Worm (Caenorhabditis elegans) whole organism, L3 larva: ENCODE data around the gene glb-2.

Experiments
- R02D3.7 ChIP-seq: fragments of 150-350 bp; optimal IDR thresholded peaks from 2 replicates; lab custom pipeline; 2014; ENCODE audit warnings: missing biosample characterization, missing genetic modification characterization
- aly-2 ChIP-seq: fragments of 150-350 bp; optimal IDR thresholded peaks from 2 replicates; lab custom pipeline; 2014; ENCODE audit warnings: missing biosample characterization, missing genetic modification characterization
- ama-1 ChIP-seq: fragments of 150-350 bp; optimal IDR thresholded peaks from 2 replicates; lab custom pipeline; 2018
- ceh-16 ChIP-seq: sonication (generic microtip); optimal IDR thresholded peaks from 2 replicates; lab custom pipeline; 2017; ENCODE audit warnings: missing biosample characterization, missing genetic modification characterization
- ceh-28 ChIP-seq: fragments of 150-350 bp; optimal IDR thresholded peaks from 2 replicates; lab custom pipeline; 2014; ENCODE audit warnings: missing biosample characterization, missing genetic modification reagents, missing genetic modification characterization
- ceh-82 ChIP-seq: fragments of 150-350 bp; optimal IDR thresholded peaks from 2 replicates; lab custom pipeline; 2014; ENCODE audit warnings: missing biosample characterization, missing genetic modification characterization
- ceh-9 ChIP-seq: sonication (generic microtip); optimal IDR thresholded peaks from 2 replicates; lab custom pipeline; 2018; ENCODE audit warnings: missing biosample characterization, missing genetic modification characterization
- egl-27 ChIP-seq: sonication (generic microtip); optimal IDR thresholded peaks from 4 replicates; lab custom pipeline; 2017; ENCODE audit warnings: missing biosample characterization, missing genetic modification reagents, missing genetic modification characterization
- egl-5 ChIP-seq: fragments of 150-350 bp; optimal IDR thresholded peaks from 2 replicates; lab custom pipeline; 2017; ENCODE audit warnings: missing biosample characterization, missing genetic modification reagents, missing genetic modification characterization, inconsistent platforms
- elt-1 ChIP-seq: fragments of 150-350 bp; optimal IDR thresholded peaks from 2 replicates; lab custom pipeline; 2014; ENCODE audit warnings: missing biosample characterization, missing genetic modification characterization
- elt-2 ChIP-seq: sonication (generic microtip); optimal IDR thresholded peaks from 2 replicates; lab custom pipeline; 2016; ENCODE audit warnings: missing genetic modification reagents, mild to moderate bottlenecking, missing genetic modification characterization, missing compliant biosample characterization
- eor-1 ChIP-seq, 2 experiments: fragments of 150-350 bp; optimal IDR thresholded peaks; 2 replicates each; lab custom pipeline; 2014 to 2018; ENCODE audit warnings: missing biosample characterization in 2 of 2, missing genetic modification characterization in 2 of 2
- fkh-2 ChIP-seq: fragments of 150-350 bp; optimal IDR thresholded peaks from 2 replicates; lab custom pipeline; 2014; ENCODE audit warnings: missing biosample characterization, missing genetic modification reagents, missing genetic modification characterization
- fos-1 ChIP-seq: fragments of 150-350 bp; optimal IDR thresholded peaks from 2 replicates; lab custom pipeline; 2014; ENCODE audit warnings: missing biosample characterization, missing genetic modification characterization
- hmg-11 ChIP-seq: sonication (generic microtip); optimal IDR thresholded peaks from 2 replicates; lab custom pipeline; 2016; ENCODE audit warnings: missing genetic modification characterization, missing compliant biosample characterization
- lin-15B ChIP-seq: fragments of 150-350 bp; optimal IDR thresholded peaks from 2 replicates; lab custom pipeline; 2014; ENCODE audit warnings: missing biosample characterization, missing genetic modification characterization
- mdl-1 ChIP-seq: fragments of 150-350 bp; optimal IDR thresholded peaks from 2 replicates; lab custom pipeline; 2014; ENCODE audit warnings: missing biosample characterization, missing genetic modification characterization
- nfya-1 ChIP-seq: sonication (generic microtip); optimal IDR thresholded peaks from 2 replicates; lab custom pipeline; 2017; ENCODE audit warnings: missing genetic modification characterization, mild to moderate bottlenecking, missing compliant biosample characterization, antibody characterized with exemption, moderate library complexity; ENCODE audit not compliant: insufficient read depth
- nhr-11 ChIP-seq: fragments of 150-350 bp; optimal IDR thresholded peaks from 2 replicates; lab custom pipeline; 2014; ENCODE audit warnings: missing biosample characterization, missing genetic modification characterization
- nhr-12 ChIP-seq: fragments of 150-350 bp; optimal IDR thresholded peaks from 2 replicates; lab custom pipeline; 2014; ENCODE audit warnings: missing biosample characterization, missing genetic modification characterization
- nhr-23 ChIP-seq: fragments of 150-350 bp; optimal IDR thresholded peaks from 2 replicates; lab custom pipeline; 2014; ENCODE audit warnings: missing biosample characterization, missing genetic modification reagents, missing genetic modification characterization
- nhr-237 ChIP-seq: fragments of 150-350 bp; optimal IDR thresholded peaks from 2 replicates; lab custom pipeline; 2014; ENCODE audit warnings: missing biosample characterization, missing genetic modification characterization
- nhr-25 ChIP-seq: sonication (generic microtip); optimal IDR thresholded peaks from 2 replicates; lab custom pipeline; 2017; ENCODE audit warnings: missing biosample characterization, missing genetic modification characterization
- nhr-28 ChIP-seq: fragments of 150-350 bp; optimal IDR thresholded peaks from 2 replicates; lab custom pipeline; 2014; ENCODE audit warnings: missing biosample characterization, missing genetic modification characterization
- nhr-43 ChIP-seq: sonication (generic microtip); optimal IDR thresholded peaks from 2 replicates; lab custom pipeline; 2016; ENCODE audit warnings: mild to moderate bottlenecking, missing genetic modification characterization, missing compliant biosample characterization; ENCODE audit not compliant: poor library complexity, severe bottlenecking
- nhr-67 ChIP-seq: fragments of 150-350 bp; optimal IDR thresholded peaks from 2 replicates; lab custom pipeline; 2014; ENCODE audit warnings: missing biosample characterization, missing genetic modification characterization
- nhr-76 ChIP-seq: fragments of 150-350 bp; sonication (generic microtip); optimal IDR thresholded peaks from 5 replicates; lab custom pipeline; 2014; ENCODE audit warnings: missing biosample characterization, missing genetic modification characterization
- nhr-77 ChIP-seq: fragments of 150-350 bp; optimal IDR thresholded peaks from 2 replicates; lab custom pipeline; 2014; ENCODE audit warnings: missing biosample characterization, missing genetic modification characterization
- pha-4 ChIP-seq: fragments of 150-350 bp; optimal IDR thresholded peaks from 2 replicates; lab custom pipeline; 2014; ENCODE audit warnings: missing biosample characterization, missing genetic modification reagents, missing genetic modification characterization
- sea-2 ChIP-seq: fragments of 150-350 bp; sonication (generic microtip); optimal IDR thresholded peaks from 4 replicates; lab custom pipeline; 2014; ENCODE audit warnings: missing biosample characterization, missing genetic modification reagents, missing genetic modification characterization
- skn-1 ChIP-seq: fragments of 150-350 bp; optimal IDR thresholded peaks from 2 replicates; lab custom pipeline; 2014; ENCODE audit warnings: missing biosample characterization, missing genetic modification characterization
- snpc-4 ChIP-seq: fragments of 150-350 bp; optimal IDR thresholded peaks from 2 replicates; lab custom pipeline; 2014; ENCODE audit warnings: missing biosample characterization, missing genetic modification characterization
- tbx-2 ChIP-seq: sonication (generic microtip); optimal IDR thresholded peaks from 2 replicates; lab custom pipeline; 2016; ENCODE audit warnings: mild to moderate bottlenecking, missing genetic modification characterization, missing compliant biosample characterization
- unc-39 ChIP-seq: sonication (generic microtip); optimal IDR thresholded peaks from 4 replicates; lab custom pipeline; 2017; ENCODE audit warnings: missing biosample characterization, missing genetic modification characterization
- unc-62 ChIP-seq: fragments of 150-350 bp; sonication (generic microtip); optimal IDR thresholded peaks from 4 replicates; lab custom pipeline; 2014; ENCODE audit warnings: missing biosample characterization, missing genetic modification reagents, missing genetic modification characterization
- ztf-11 ChIP-seq: fragments of 150-350 bp; optimal IDR thresholded peaks from 2 replicates; lab custom pipeline; 2014; ENCODE audit warnings: missing biosample characterization, missing genetic modification characterization
- ztf-4 ChIP-seq: fragments of 150-350 bp; optimal IDR thresholded peaks from 2 replicates; lab custom pipeline; 2014; ENCODE audit warnings: missing biosample characterization, missing genetic modification characterization

Gene glb-2

DNA sequence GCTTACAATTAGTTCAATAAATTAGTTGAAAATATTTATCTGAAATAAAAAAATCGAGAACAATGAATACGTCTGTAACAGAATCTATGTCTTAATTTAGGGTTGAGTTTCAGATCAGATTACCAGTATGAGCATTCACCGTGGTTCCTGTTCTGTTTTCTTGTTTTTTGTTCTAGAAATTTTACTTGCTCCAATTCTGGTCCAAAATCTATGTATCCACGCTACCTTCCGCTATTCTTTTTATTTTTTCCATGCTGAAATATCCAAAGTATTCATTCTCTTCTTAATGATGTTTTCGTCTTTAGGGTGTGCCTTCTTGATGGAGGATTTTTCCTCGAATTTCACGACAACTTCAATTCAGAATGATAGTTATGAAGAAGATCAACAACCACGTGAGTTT, 42.3 kb upstream of the glb-2 start, which contains the start of gene npr-27:
TSS of gene npr-27 (plus strand) at position 301 of the 400 bp plus-strand sequence.
- no peak for TF ChIP-seq eor-1 (tag; optimal IDR thresholded peaks at IDR 0.05; lab: Kevin White, UChicago)
- TF ChIP-seq aly-2 (tag; lab: Kevin White, UChicago), result no peak
- TF ChIP-seq mdl-1, result no peak
- no peak for TF ChIP-seq nhr-237 (tag; lab: Kevin White, UChicago)
- no peak for TF ChIP-seq nhr-76
- TF ChIP-seq skn-1 (tag; lab: Kevin White, UChicago), result no peak
- no peak for TF ChIP-seq unc-62 (GFP tag; lab: Kevin White, UChicago)
- no peak for TF ChIP-seq R02D3.7
- TF ChIP-seq elt-1, result no peak
- no peak for TF ChIP-seq unc-39 (tag; lab: Kevin White, UChicago)
- no peak for TF ChIP-seq ama-1
- no peak for TF ChIP-seq nhr-28 (tag; lab: Kevin White, UChicago)
- TF ChIP-seq ceh-82 (tag; lab: Kevin White, UChicago), result no peak
- TF ChIP-seq ztf-4 (tag; lab: Kevin White, UChicago), result no peak
- no peak for TF ChIP-seq nfya-1 (tag; lab: Kevin White, UChicago)
- no peak for TF ChIP-seq nhr-11 (tag; lab: Kevin White, UChicago)
- TF ChIP-seq, all 47 proteins: peak for 0

DNA sequence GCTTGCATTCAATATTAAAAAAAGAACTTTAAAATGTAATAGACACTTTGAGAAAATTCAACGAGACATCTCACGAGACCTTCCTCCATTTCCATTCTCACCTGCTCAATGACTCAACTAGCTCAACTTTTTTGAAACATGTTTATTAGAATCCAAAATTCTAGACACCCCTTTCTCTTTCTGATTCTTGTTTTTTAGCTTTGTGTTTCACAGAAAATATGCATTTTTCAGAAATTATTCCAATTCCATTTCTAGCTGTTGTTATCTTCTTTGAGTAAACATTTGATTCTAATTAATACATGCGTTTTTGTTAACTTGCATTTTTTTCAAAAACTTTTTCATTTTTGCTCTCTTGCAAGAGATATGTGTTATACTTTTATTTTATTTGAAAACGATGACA, 38.4 kb upstream of the glb-2 start:
- TF ChIP-seq ceh-16 (tag; lab: Kevin White, UChicago) (no peak), nhr-76 (no peak), elt-1 (no peak), nhr-67 (no peak)

DNA sequence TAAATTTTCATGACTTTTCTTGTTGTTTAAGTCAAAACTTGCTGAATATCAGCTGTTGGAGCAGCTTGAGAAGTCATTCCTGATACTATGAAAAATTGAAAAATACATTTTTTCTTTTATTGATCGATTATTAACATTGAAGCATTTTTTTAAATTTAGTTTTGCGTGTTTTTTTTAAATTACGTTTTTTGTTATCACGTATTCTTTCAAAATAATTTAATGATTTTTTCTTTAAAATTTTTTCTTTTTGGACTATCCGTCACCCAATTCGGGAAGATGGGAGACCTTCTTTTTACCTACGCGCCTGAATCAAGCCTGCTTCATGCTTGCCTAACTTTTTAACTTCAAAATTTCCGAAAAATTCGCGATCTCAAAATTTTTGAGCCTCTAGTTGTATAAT, 31.1 kb upstream of the glb-2 start, which contains the start of gene F42C5.5:
TSS of gene F42C5.5 (minus strand) at position 101 of the 400 bp plus-strand sequence.
- TF ChIP-seq tbx-2 (tag; lab: Kevin White, UChicago), result no peak

DNA sequence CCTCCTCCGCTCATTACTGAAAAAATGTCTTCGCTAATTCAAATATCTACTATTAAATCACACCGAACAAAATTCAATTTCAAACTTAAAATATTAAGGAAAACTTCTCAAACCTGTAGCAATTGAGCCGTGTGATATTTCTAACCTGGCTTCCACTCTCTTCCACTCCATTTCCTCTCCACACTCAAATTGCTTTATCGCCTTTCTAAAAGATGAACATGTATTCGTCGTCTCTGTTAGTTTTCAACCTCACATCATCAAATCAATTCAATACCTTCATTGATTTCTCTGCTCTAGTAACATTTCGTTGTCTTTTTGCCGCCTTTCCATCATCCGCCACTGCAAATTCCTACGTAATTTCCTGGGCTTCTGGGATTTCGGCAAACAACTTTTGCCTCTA, 28.9 kb upstream of the glb-2 start, which contains the start of gene F42C5.4:
TSS of gene F42C5.4 (minus strand) at position 171 of the 400 bp plus-strand sequence.
- no peak for TF ChIP-seq nhr-28 (tag; lab: Kevin White, UChicago)
- no peak for TF ChIP-seq nhr-12 (tag; lab: Kevin White, UChicago)
- no peak for TF ChIP-seq ceh-28 (tag; lab: Kevin White, UChicago)
- no peak for TF ChIP-seq snpc-4 (tag; lab: Kevin White, UChicago)
- no peak for TF ChIP-seq ceh-82 (tag; lab: Kevin White, UChicago)
- no peak for TF ChIP-seq ceh-16 (tag; lab: Kevin White, UChicago)
- no peak for TF ChIP-seq pha-4 (tag; lab: Kevin White, UChicago)
- no peak for TF ChIP-seq nhr-11 (tag; lab: Kevin White, UChicago)
- no peak for TF ChIP-seq nhr-25 (tag; lab: Kevin White, UChicago)

DNA sequence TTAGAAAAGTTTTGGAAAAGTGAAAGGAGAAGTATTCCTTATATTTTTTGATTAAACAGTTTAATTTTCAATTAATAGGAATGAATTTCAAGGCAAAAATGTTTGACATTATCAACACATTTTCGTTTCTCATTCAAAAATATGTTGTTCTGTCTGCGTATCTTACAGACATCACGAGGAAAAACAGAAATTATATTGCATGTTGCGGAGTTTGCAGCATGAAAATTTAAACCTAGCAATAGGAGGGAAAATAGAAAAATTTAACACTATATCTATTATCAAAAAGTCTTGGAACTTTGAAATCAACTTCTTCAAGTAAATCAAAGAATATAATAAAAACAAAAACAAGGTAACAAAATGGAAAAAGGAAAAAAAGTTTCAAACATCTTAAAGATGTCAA, 28.0 kb upstream of the glb-2 start:
- TF ChIP-seq ztf-11 (tag; lab: Kevin White, UChicago) (no peak), elt-2 (tag; lab: Kevin White, UChicago) (peak; percentile 18)

DNA sequence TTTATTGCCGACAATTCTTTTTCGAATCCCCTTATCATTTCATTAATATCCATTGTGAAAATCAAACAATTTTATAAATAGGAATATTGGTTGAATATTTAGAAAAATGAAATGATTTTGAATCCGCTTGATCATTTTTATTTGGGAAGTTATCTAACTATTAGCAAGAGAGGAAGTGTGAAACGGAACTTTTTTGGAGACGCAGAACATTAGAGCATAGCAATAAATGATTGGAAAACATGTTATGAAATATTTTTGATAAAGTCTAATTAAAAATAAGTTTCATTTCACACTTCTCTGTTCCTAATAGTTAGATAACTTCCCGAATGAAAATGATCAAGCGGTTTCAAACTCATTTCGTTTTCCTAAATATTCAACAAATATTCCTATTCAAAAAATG, 24.4 kb upstream of the glb-2 start, which contains the start of gene F42C5.3:
TSS of gene F42C5.3 (minus strand) at position 101 of the 400 bp plus-strand sequence.
- TF ChIP-seq ama-1 (no peak), egl-5 (tag; lab: Kevin White, UChicago) (no peak), ceh-9 (tag; lab: Kevin White, UChicago) (no peak), nhr-77 (no peak), fos-1 (tag; lab: Kevin White, UChicago) (no peak), sea-2 (GFP tag; lab: Kevin White, UChicago) (no peak), hmg-11 (tag; lab: Kevin White, UChicago) (no peak), mdl-1 (no peak), nhr-67 (no peak), lin-15B (tag; lab: Kevin White, UChicago) (no peak), fkh-2 (tag; lab: Kevin White, UChicago) (no peak), ceh-16 (tag; lab: Kevin White, UChicago) (no peak), nhr-43 (tag; lab: Kevin White, UChicago) (no peak), ztf-4 (tag; lab: Kevin White, UChicago) (no peak), unc-62 (GFP tag; lab: Kevin White, UChicago) (no peak), nhr-76 (no peak), elt-1 (no peak), nhr-25 (tag; lab: Kevin White, UChicago) (no peak), nhr-23 (no peak), egl-27 (no peak)
